Worm (Caenorhabditis elegans) whole organism, midembryonic: ENCODE data around the gene kcnl-1.

ENCODE experiments used
- T22C8.4 ChIP-seq: fragments of 200-800 bp; sonication (Bioruptor generic); IDR thresholded peaks from 2 replicates; pipeline ENCODE4 v1.3.6; 2022; ENCODE audit warnings: missing genetic modification characterization, missing compliant biosample characterization
- cog-1 ChIP-seq: sonication (generic microtip); optimal IDR thresholded peaks from 2 replicates; lab custom pipeline; 2016; ENCODE audit warnings: missing genetic modification characterization, missing compliant biosample characterization
- flt-1 ChIP-seq: fragments of 200-800 bp; sonication (Bioruptor generic); IDR thresholded peaks from 2 replicates; pipeline ENCODE4 v1.3.6; 2022; ENCODE audit warnings: missing genetic modification characterization, missing compliant biosample characterization
- klf-2 ChIP-seq: fragments of 200-800 bp; sonication (Bioruptor generic); conservative IDR thresholded peaks from 2 replicates; pipeline ENCODE4 v1.3.6; 2022; ENCODE audit warnings: missing genetic modification reagents, missing genetic modification characterization, missing compliant biosample characterization
- med-1 ChIP-seq: sonication (generic microtip); optimal IDR thresholded peaks from 2 replicates; lab custom pipeline; 2017; ENCODE audit warnings: missing genetic modification characterization, mild to moderate bottlenecking, missing compliant biosample characterization, antibody characterized with exemption, missing genetic modification reagents; ENCODE audit not compliant: insufficient read depth
- ref-1 ChIP-seq: fragments of 200-800 bp; sonication (Bioruptor generic); conservative IDR thresholded peaks from 2 replicates; pipeline ENCODE4 v1.3.6; 2022; ENCODE audit warnings: missing genetic modification reagents, missing genetic modification characterization, missing compliant biosample characterization
- tab-1 ChIP-seq: fragments of 200-800 bp; sonication (Bioruptor generic); IDR thresholded peaks from 2 replicates; pipeline ENCODE4 v1.3.6; 2022; ENCODE audit warnings: missing genetic modification characterization, missing compliant biosample characterization
- ztf-23 ChIP-seq: fragments of 200-800 bp; sonication (Bioruptor generic); IDR thresholded peaks from 2 replicates; pipeline ENCODE4 v1.3.6; 2022; ENCODE audit warnings: missing genetic modification reagents, missing genetic modification characterization, missing compliant biosample characterization
- ztf-29 ChIP-seq: fragments of 200-800 bp; sonication (Bioruptor generic); IDR thresholded peaks from 2 replicates; pipeline ENCODE4 v1.3.6; 2022; ENCODE audit warnings: missing genetic modification reagents, missing genetic modification characterization, missing compliant biosample characterization

DNA sequence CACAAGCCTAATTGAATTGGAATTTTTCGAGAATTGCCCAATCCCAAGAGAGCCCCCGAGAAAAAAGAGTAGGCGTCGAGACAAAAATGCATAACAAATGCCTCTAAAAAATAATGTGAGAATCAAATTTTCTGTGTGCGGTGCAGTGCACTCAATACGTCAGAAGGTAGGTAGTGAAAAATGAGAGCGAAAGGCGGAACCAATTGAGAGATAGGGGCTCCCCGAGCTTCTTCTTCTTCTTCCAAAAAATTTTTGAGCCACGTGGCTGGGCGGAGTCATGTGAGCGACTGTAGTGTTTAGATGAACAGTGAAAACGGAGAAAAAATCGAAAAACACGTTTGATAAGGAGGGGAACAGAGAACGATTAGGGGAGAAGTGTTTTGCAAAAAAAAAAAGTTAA, 40.6 kb upstream of the kcnl-1 start:
- TF ChIP-seq med-1: no peak
- no peak for TF ChIP-seq ztf-23 (GFP tag; lab: Robert Waterston, UW)
- no peak for TF ChIP-seq T22C8.4 (GFP tag; lab: Robert Waterston, UW)
- TF ChIP-seq flt-1 (GFP tag; lab: Robert Waterston, UW): no peak
- no peak for TF ChIP-seq klf-2
- no peak for TF ChIP-seq tab-1 (GFP tag; lab: Robert Waterston, UW)
- no peak for TF ChIP-seq ztf-29 (GFP tag; lab: Robert Waterston, UW)
- TF ChIP-seq ref-1 (GFP tag; lab: Robert Waterston, UW): no peak
- no peak for TF ChIP-seq cog-1
